Fruit fly (Drosophila melanogaster): ENCODE results near the gene CG13950.

CG13950 gene

dm6 chr2L:870749-871418 is 10.9 kb downstream of the CG13950 start (continued):
- TF ChIP-seq CG6689 (GFP tag; IDR thresholded peaks at IDR 0.05) (peak; percentile 81), CG11085 (GFP tag; IDR thresholded peaks at IDR 0.05) (peak; percentile 38; the same call in 1 of the 2 replicates), Hr3 (GFP tag; optimal IDR thresholded peaks at IDR 0.05) (peak; percentile 67), fru (optimal IDR thresholded peaks at IDR 0.05) (no peak), Atf3 (GFP tag; optimal IDR thresholded peaks at IDR 0.05) (peak; percentile 57), HLH4C (GFP tag; IDR thresholded peaks at IDR 0.05; ENCODE audit: partially characterized antibody) (0 out of 3 replicates have a peak, but pooled peaks have one; percentile 34), CG9215 (GFP tag; IDR thresholded peaks at IDR 0.05) (peak; percentile 61), CG11696 (GFP tag; IDR thresholded peaks at IDR 0.05) (0 out of 2 replicates have a peak, but pooled peaks have one; percentile 31), CG10209 (GFP tag; optimal IDR thresholded peaks at IDR 0.05) (peak; percentile 70), HHEX (GFP tag; optimal IDR thresholded peaks at IDR 0.05) (peak; percentile 43), CG10366 (GFP tag; IDR thresholded peaks at IDR 0.05) (peak; percentile 72), chinmo (GFP tag; IDR thresholded peaks at IDR 0.05; ENCODE audit: partially characterized antibody) (0 out of 4 replicates have a peak, but pooled peaks have one; percentile 60), Taf1 (GFP tag; IDR thresholded peaks at IDR 0.05) (peak; percentile 45; the same call in 1 of the 2 replicates), seq (GFP tag; IDR thresholded peaks at IDR 0.05) (peak; percentile 47; the same call in 1 of the 2 replicates), Ssrp (tag; optimal IDR thresholded peaks at IDR 0.05) (peak; percentile 67), CG15696 (tag; optimal IDR thresholded peaks at IDR 0.05) (peak; percentile 51), D19A (tag; optimal IDR thresholded peaks at IDR 0.05) (peak; percentile 30), Oli (tag; optimal IDR thresholded peaks at IDR 0.05) (peak; percentile 44), B-H2 (GFP tag; optimal IDR thresholded peaks at IDR 0.05) (peak; percentile 11), CG1024 (GFP tag; IDR thresholded peaks at IDR 0.05) (no peak; the same call in 1 of the 2 replicates), CG2199 (GFP tag; IDR thresholded peaks at IDR 0.05) (peak; percentile 42; the same call in 1 of the 3 replicates), CG6683 (GFP tag; optimal IDR thresholded peaks at IDR 0.05) (no peak), Mrtf (GFP tag; IDR thresholded peaks at IDR 0.05) (peak; percentile 52; the same call in 2 of the 3 replicates), phol (tag; optimal IDR thresholded peaks at IDR 0.05) (peak; percentile 99), Hr51 (GFP tag; optimal IDR thresholded peaks at IDR 0.05) (peak; percentile 67 to 71), CG17829 (tag; optimal IDR thresholded peaks at IDR 0.05) (peak; percentile 56), Sox100B (GFP tag; optimal IDR thresholded peaks at IDR 0.05) (no peak), lab (GFP tag; optimal IDR thresholded peaks at IDR 0.05) (peak; percentile 71), scrt (GFP tag; optimal IDR thresholded peaks at IDR 0.05) (no peak), CG6765 (GFP tag; optimal IDR thresholded peaks at IDR 0.05) (peak; percentile 67), CG11504 (tag; optimal IDR thresholded peaks at IDR 0.05) (peak; percentile 62), CG6272 (GFP tag; IDR thresholded peaks at IDR 0.05) (peak; percentile 61), bcd (GFP tag; optimal IDR thresholded peaks at IDR 0.05) (peak; percentile 67), Fer1 (GFP tag; optimal IDR thresholded peaks at IDR 0.05) (peak; percentile 57), dm (GFP tag; optimal IDR thresholded peaks at IDR 0.05) (peak; percentile 93), CoRest (tag; optimal IDR thresholded peaks at IDR 0.05) (peak; percentile 76), al (GFP tag; IDR thresholded peaks at IDR 0.05) (peak; percentile 64), zen (tag; optimal IDR thresholded peaks at IDR 0.05) (peak; percentile 34), esg (GFP tag; conservative IDR thresholded peaks at IDR 0.05) (peak; percentile 59), Atf6 (GFP tag; IDR thresholded peaks at IDR 0.05) (peak; percentile 70), crol (GFP tag; IDR thresholded peaks at IDR 0.05) (no peak), so (GFP tag; IDR thresholded peaks at IDR 0.05) (peak; percentile 65; the same call in 1 of the 3 replicates), CG4360 (GFP tag; IDR thresholded peaks at IDR 0.05) (peak; percentile 14; the same call in 1 of the 2 replicates), fu2 (GFP tag; optimal IDR thresholded peaks at IDR 0.05) (peak; percentile 64), CG9876 (GFP tag; optimal IDR thresholded peaks at IDR 0.05) (peak; percentile 61), CG13624 (GFP tag; optimal IDR thresholded peaks at IDR 0.05) (peak; percentile 92), Mad (GFP tag; optimal IDR thresholded peaks at IDR 0.05) (peak; percentile 60), Vsx1 (GFP tag; optimal IDR thresholded peaks at IDR 0.05) (no peak), CG12071 (GFP tag; optimal IDR thresholded peaks at IDR 0.05) (peak; percentile 26)

All from whole organism, embryonic.